Worm (Caenorhabditis elegans) whole organism, early embryonic: ENCODE data around the gene H10D18.5.

Source experiments
- F13C5.2 ChIP-seq: sonication (generic microtip); optimal IDR thresholded peaks from 2 replicates; lab custom pipeline; 2017; ENCODE audit warnings: mild to moderate bottlenecking, missing genetic modification characterization, inconsistent platforms, missing compliant biosample characterization
- aly-1 ChIP-seq: sonication (generic microtip); optimal IDR thresholded peaks from 2 replicates; lab custom pipeline; 2016; ENCODE audit warnings: missing genetic modification characterization, missing compliant biosample characterization
- ama-1 ChIP-seq: fragments of 150-350 bp; optimal IDR thresholded peaks from 2 replicates; lab custom pipeline; 2014
- ceh-13 ChIP-seq: fragments of 200-800 bp; sonication (Bioruptor generic); optimal IDR thresholded peaks from 2 replicates; lab custom pipeline; 2018; ENCODE audit warnings: mild to moderate bottlenecking, missing genetic modification characterization, missing compliant biosample characterization
- ceh-36 ChIP-seq: sonication (generic microtip); optimal IDR thresholded peaks from 2 replicates; lab custom pipeline; 2016; ENCODE audit warnings: missing genetic modification characterization, inconsistent platforms, missing compliant biosample characterization
- flt-1 ChIP-seq: fragments of 200-800 bp; sonication (Bioruptor generic); IDR thresholded peaks from 2 replicates; pipeline ENCODE4 v1.3.6; 2022; ENCODE audit warnings: missing genetic modification characterization, missing compliant biosample characterization
- hmbx-1 ChIP-seq: sonication (generic microtip); optimal IDR thresholded peaks from 2 replicates; lab custom pipeline; 2016; ENCODE audit warnings: mild to moderate bottlenecking, missing genetic modification characterization, missing compliant biosample characterization
- hmg-4 ChIP-seq: fragments of 200-800 bp; sonication (Bioruptor generic); optimal IDR thresholded peaks from 2 replicates; lab custom pipeline; 2018; ENCODE audit warnings: mild to moderate bottlenecking, missing genetic modification characterization, missing compliant biosample characterization
- pes-1 ChIP-seq: fragments of 200-800 bp; sonication (Bioruptor generic); IDR thresholded peaks from 2 replicates; pipeline ENCODE4 v1.3.6; 2022; ENCODE audit warnings: missing genetic modification reagents, missing genetic modification characterization, missing compliant biosample characterization
- scrt-1 ChIP-seq: fragments of 200-800 bp; sonication (Bioruptor generic); IDR thresholded peaks from 2 replicates; pipeline ENCODE4 v1.3.6; 2022; ENCODE audit warnings: missing genetic modification characterization, missing compliant biosample characterization
- tbx-11 ChIP-seq: fragments of 200-800 bp; sonication (Bioruptor generic); IDR thresholded peaks from 2 replicates; pipeline ENCODE4 v1.3.6; 2022; ENCODE audit warnings: missing genetic modification characterization, missing compliant biosample characterization
- tbx-37 ChIP-seq: fragments of 200-800 bp; sonication (Bioruptor generic); conservative IDR thresholded peaks from 2 replicates; pipeline ENCODE4 v1.3.6; 2022; ENCODE audit warnings: missing genetic modification reagents, missing genetic modification characterization, missing compliant biosample characterization

- TF ChIP-seq ceh-36 (tag; lab: Kevin White, UChicago) (no peak), ama-1 (lab: Kevin White, UChicago) (no peak), flt-1 (GFP tag; lab: Robert Waterston, UW) (no peak), tbx-37 (GFP tag; lab: Robert Waterston, UW) (no peak), pes-1 (no peak), hmbx-1 (tag; lab: Kevin White, UChicago) (no peak), F13C5.2 (tag; lab: Kevin White, UChicago) (no peak), hmg-4 (GFP tag; lab: Kevin White, UChicago) (no peak), tbx-11 (GFP tag; lab: Robert Waterston, UW) (no peak), ceh-13 (GFP tag; lab: Kevin White, UChicago) (no peak), scrt-1 (GFP tag; lab: Robert Waterston, UW) (no peak), aly-1 (tag; lab: Kevin White, UChicago) (no peak)
These were observed 28.2 kb downstream of the H10D18.5 start, which contains the start of gene cyp-33C8 for ce11 chrV:3803343-3803742.
